Worm (Caenorhabditis elegans) whole organism, L2 larva: ENCODE measurements around the gene unc-85.
"Not testable (repeated sequence)": the region's sequence is repeated elsewhere in the genome, so short reads cannot be mapped to it uniquely, and the experiment has no call there.

Experiments used
- C34F6.9 ChIP-seq: fragments of 150-350 bp; optimal IDR thresholded peaks from 2 replicates; lab custom pipeline; 2014; ENCODE audit warnings: missing biosample characterization, missing genetic modification characterization
- F13H6.1 ChIP-seq: sonication (generic microtip); optimal IDR thresholded peaks from 2 replicates; lab custom pipeline; 2016; ENCODE audit warnings: missing genetic modification characterization, missing compliant biosample characterization
- Y55F3AM.14 ChIP-seq: fragments of 200-800 bp; sonication (Bioruptor generic); optimal IDR thresholded peaks from 2 replicates; lab custom pipeline; 2018; ENCODE audit warnings: mild to moderate bottlenecking, missing genetic modification characterization, missing compliant biosample characterization
- alr-1 ChIP-seq: fragments of 150-350 bp; optimal IDR thresholded peaks from 2 replicates; lab custom pipeline; 2014; ENCODE audit warnings: missing biosample characterization, missing genetic modification characterization
- blmp-1 ChIP-seq: sonication (generic microtip); optimal IDR thresholded peaks from 2 replicates; lab custom pipeline; 2017; ENCODE audit warnings: missing genetic modification characterization, mild to moderate bottlenecking, missing compliant biosample characterization, antibody characterized with exemption, moderate library complexity; ENCODE audit not compliant: insufficient read depth
- ceh-16 ChIP-seq: fragments of 150-350 bp; optimal IDR thresholded peaks from 2 replicates; lab custom pipeline; 2014; ENCODE audit warnings: missing biosample characterization, missing genetic modification characterization
- crh-2 ChIP-seq: sonication (generic microtip); optimal IDR thresholded peaks from 2 replicates; lab custom pipeline; 2017; ENCODE audit warnings: missing biosample characterization, missing genetic modification characterization
- dmd-4 ChIP-seq: sonication (generic microtip); optimal IDR thresholded peaks from 2 replicates; lab custom pipeline; 2017; ENCODE audit warnings: missing biosample characterization, missing genetic modification characterization
- egl-27 ChIP-seq: sonication (generic microtip); optimal IDR thresholded peaks from 3 replicates; lab custom pipeline; 2017; ENCODE audit warnings: missing biosample characterization, missing genetic modification reagents, missing genetic modification characterization
- elt-3 ChIP-seq: sonication (generic microtip); optimal IDR thresholded peaks from 2 replicates; lab custom pipeline; 2017; ENCODE audit warnings: missing biosample characterization, missing genetic modification characterization
- fos-1 ChIP-seq: fragments of 150-350 bp; optimal IDR thresholded peaks from 2 replicates; lab custom pipeline; 2014; ENCODE audit warnings: missing biosample characterization, missing genetic modification characterization
- gmeb-1 ChIP-seq: fragments of 150-350 bp; optimal IDR thresholded peaks from 2 replicates; lab custom pipeline; 2014; ENCODE audit warnings: missing biosample characterization, missing genetic modification characterization
- lin-11 ChIP-seq: fragments of 150-350 bp; sonication (generic microtip); optimal IDR thresholded peaks from 2 replicates; lab custom pipeline; 2014; ENCODE audit warnings: missing biosample characterization, missing genetic modification characterization, inconsistent platforms, mixed read lengths
- lin-13 ChIP-seq: fragments of 150-350 bp; optimal IDR thresholded peaks from 2 replicates; lab custom pipeline; 2014; ENCODE audit warnings: missing biosample characterization, missing genetic modification reagents, missing genetic modification characterization
- lsy-2 ChIP-seq, 2 experiments: fragments of 150-350 bp in 1 of 2; sonication (generic microtip) in 1 of 2; optimal IDR thresholded peaks; 2 replicates each; lab custom pipeline; 2014 to 2017; ENCODE audit warnings: missing biosample characterization in 2 of 2, missing genetic modification characterization in 2 of 2
- mdl-1 ChIP-seq, 2 experiments: fragments of 150-350 bp in 1 of 2; sonication (generic microtip) in 1 of 2; optimal IDR thresholded peaks; 2 replicates each; lab custom pipeline; 2017; ENCODE audit warnings: missing biosample characterization in 2 of 2, missing genetic modification characterization in 2 of 2
- nhr-12 ChIP-seq: fragments of 150-350 bp; optimal IDR thresholded peaks from 2 replicates; lab custom pipeline; 2014; ENCODE audit warnings: missing biosample characterization, missing genetic modification characterization
- nhr-129 ChIP-seq: fragments of 150-350 bp; optimal IDR thresholded peaks from 2 replicates; lab custom pipeline; 2014; ENCODE audit warnings: missing biosample characterization, missing genetic modification characterization
- nhr-21 ChIP-seq: fragments of 150-350 bp; optimal IDR thresholded peaks from 2 replicates; lab custom pipeline; 2014; ENCODE audit warnings: missing biosample characterization, missing genetic modification characterization
- nhr-23 ChIP-seq: fragments of 150-350 bp; optimal IDR thresholded peaks from 2 replicates; lab custom pipeline; 2014; ENCODE audit warnings: missing biosample characterization, missing genetic modification reagents, missing genetic modification characterization
- nhr-25 ChIP-seq: fragments of 150-350 bp; sonication (generic microtip); optimal IDR thresholded peaks from 3 replicates; lab custom pipeline; 2014; ENCODE audit warnings: missing biosample characterization, missing genetic modification characterization
- nhr-6 ChIP-seq: fragments of 150-350 bp; optimal IDR thresholded peaks from 2 replicates; lab custom pipeline; 2014; ENCODE audit warnings: missing biosample characterization, missing genetic modification characterization
- peb-1 ChIP-seq: fragments of 150-350 bp; optimal IDR thresholded peaks from 2 replicates; lab custom pipeline; 2014; ENCODE audit warnings: missing biosample characterization, missing genetic modification characterization
- sem-4 ChIP-seq: fragments of 150-350 bp; optimal IDR thresholded peaks from 2 replicates; lab custom pipeline; 2014; ENCODE audit warnings: missing biosample characterization, missing genetic modification reagents, missing genetic modification characterization
- skn-1 ChIP-seq: sonication (generic microtip); optimal IDR thresholded peaks from 2 replicates; lab custom pipeline; 2017; ENCODE audit warnings: missing biosample characterization, missing genetic modification characterization
- sma-3 ChIP-seq: sonication (generic microtip); optimal IDR thresholded peaks from 2 replicates; lab custom pipeline; 2016; ENCODE audit warnings: missing genetic modification reagents, missing genetic modification characterization, missing compliant biosample characterization
- sma-9 ChIP-seq, 2 experiments: fragments of 150-350 bp in 1 of 2; sonication (generic microtip) in 1 of 2; optimal IDR thresholded peaks; 2 replicates each; lab custom pipeline; 2014 to 2016; ENCODE audit warnings: missing genetic modification characterization in 2 of 2, mild to moderate bottlenecking in 1 of 2, missing biosample characterization in 1 of 2, missing compliant biosample characterization in 1 of 2, missing genetic modification reagents in 1 of 2, moderate library complexity in 1 of 2
- unc-55 ChIP-seq: fragments of 150-350 bp; sonication (generic microtip); optimal IDR thresholded peaks from 3 replicates; lab custom pipeline; 2014; ENCODE audit warnings: missing biosample characterization, missing genetic modification reagents, missing genetic modification characterization
- unc-62 ChIP-seq: fragments of 150-350 bp; optimal IDR thresholded peaks from 2 replicates; lab custom pipeline; 2014; ENCODE audit warnings: missing biosample characterization, missing genetic modification reagents, missing genetic modification characterization
- zag-1 ChIP-seq: fragments of 150-350 bp; optimal IDR thresholded peaks from 2 replicates; lab custom pipeline; 2014; ENCODE audit warnings: missing biosample characterization, missing genetic modification characterization
- ztf-1 ChIP-seq: fragments of 200-800 bp; sonication (Bioruptor generic); conservative IDR thresholded peaks from 2 replicates; pipeline ENCODE4 v1.3.6; 2022; ENCODE audit warnings: missing genetic modification characterization, missing compliant biosample characterization
- ztf-4 ChIP-seq: fragments of 150-350 bp; optimal IDR thresholded peaks from 2 replicates; lab custom pipeline; 2014; ENCODE audit warnings: missing biosample characterization, missing genetic modification characterization

unc-85 gene

DNA sequence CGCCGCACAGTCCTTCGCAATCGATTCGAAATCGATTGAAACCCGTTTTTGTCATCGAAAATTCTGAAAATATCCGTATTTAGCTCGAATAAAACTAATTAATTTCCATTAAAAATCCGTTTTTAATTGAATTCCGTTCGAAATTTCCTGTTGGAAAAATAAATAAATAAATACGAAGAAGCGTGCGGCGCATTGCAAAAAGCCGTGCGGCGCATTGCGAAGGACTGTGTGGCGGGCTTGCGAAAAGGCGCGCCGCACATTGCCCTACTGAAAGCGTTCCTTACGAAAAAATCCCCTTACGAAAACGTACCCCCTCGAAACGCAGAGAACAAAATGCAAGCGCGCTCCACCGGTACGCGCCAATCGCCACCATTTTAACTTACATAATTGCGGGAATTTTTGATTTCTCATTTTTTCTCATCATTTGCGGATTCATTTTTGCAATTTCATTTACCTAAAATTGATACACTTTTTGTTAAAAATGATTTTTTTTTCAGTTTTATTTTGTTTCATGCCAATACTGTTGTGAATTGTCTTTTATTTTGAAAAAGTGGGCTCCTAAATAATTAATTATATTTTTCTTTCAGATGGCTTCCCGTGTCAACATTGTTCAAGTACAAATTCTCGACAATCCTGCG, at the start of gene unc-85:
Gene unc-85, plus strand, starts transcription at position 588 of the 638 bp plus-strand sequence.
- peak; percentile 17 for TF ChIP-seq nhr-21
- peak; percentile 22 for TF ChIP-seq nhr-6 (tag; lab: Kevin White, UChicago)
- peak; percentile 80 for TF ChIP-seq F13H6.1 (tag; lab: Kevin White, UChicago)
- TF ChIP-seq nhr-25 (tag; lab: Kevin White, UChicago) = peak; percentile 69
- TF ChIP-seq sma-3 (GFP tag; lab: Kevin White, UChicago) = peak; percentile 78
- peak; percentile 65 for TF ChIP-seq lin-13
- peak; percentile 73 for TF ChIP-seq crh-2
- TF ChIP-seq unc-55 (GFP tag; lab: Kevin White, UChicago) = peak; percentile 69
- peak; percentile 66 to 89 for TF ChIP-seq lsy-2 (tag; optimal IDR thresholded peaks at IDR 0.05; lab: Kevin White, UChicago)
- TF ChIP-seq C34F6.9 (tag; lab: Kevin White, UChicago) = peak; percentile 62
- TF ChIP-seq mdl-1 (tag; optimal IDR thresholded peaks at IDR 0.05; lab: Kevin White, UChicago) = peak in 1 of 2 experiments; percentile 44
- peak; percentile 71 for TF ChIP-seq nhr-129 (tag; lab: Kevin White, UChicago)
- TF ChIP-seq sma-9 (GFP tag; optimal IDR thresholded peaks at IDR 0.05; lab: Kevin White, UChicago) = peak; percentile 22
- TF ChIP-seq sma-9 (tag; optimal IDR thresholded peaks at IDR 0.05; lab: Kevin White, UChicago) = not testable (repeated sequence)
- peak; percentile 58 for TF ChIP-seq gmeb-1 (tag; lab: Kevin White, UChicago)
- peak; percentile 23 for TF ChIP-seq lin-11 (tag; lab: Kevin White, UChicago)
- TF ChIP-seq, all 48 proteins: peak for 15; not testable (repeated sequence) for 33

DNA sequence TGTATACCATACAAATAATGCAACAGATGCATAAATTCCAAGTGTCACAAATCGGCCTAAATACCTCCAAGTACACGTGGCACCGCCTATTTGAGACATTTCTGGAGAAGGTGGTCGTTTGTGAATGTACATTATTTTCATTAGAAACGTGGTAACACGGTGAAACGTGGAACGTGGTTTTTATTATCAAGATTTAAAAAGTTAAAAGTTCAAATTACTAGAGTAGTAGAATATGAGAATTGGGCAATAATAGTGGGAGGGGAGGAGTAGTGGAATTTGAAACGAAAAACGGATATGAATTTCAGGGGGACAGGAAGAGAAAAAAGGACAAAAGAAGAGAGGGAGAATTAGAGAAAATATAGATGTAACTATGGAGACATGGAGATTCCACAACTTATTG, 46.0 kb upstream of the unc-85 start, which contains the start of gene fut-6:
Gene fut-6, minus strand, starts transcription at position 101 of the 400 bp plus-strand sequence.
- TF ChIP-seq nhr-23 (tag; lab: Kevin White, UChicago) (no peak), blmp-1 (tag; lab: Kevin White, UChicago) (no peak), alr-1 (tag; lab: Kevin White, UChicago) (no peak), skn-1 (tag; lab: Kevin White, UChicago) (no peak), fos-1 (tag; lab: Kevin White, UChicago) (no peak), zag-1 (tag; lab: Kevin White, UChicago) (no peak), nhr-25 (tag; lab: Kevin White, UChicago) (no peak), elt-3 (tag; lab: Kevin White, UChicago) (no peak), C34F6.9 (tag; lab: Kevin White, UChicago) (no peak), nhr-21 (no peak), unc-62 (GFP tag; lab: Kevin White, UChicago) (no peak), nhr-6 (tag; lab: Kevin White, UChicago) (no peak), lsy-2 (tag; optimal IDR thresholded peaks at IDR 0.05; lab: Kevin White, UChicago) (no peak), peb-1 (tag; lab: Kevin White, UChicago) (no peak), gmeb-1 (tag; lab: Kevin White, UChicago) (no peak), ztf-4 (tag; lab: Kevin White, UChicago) (no peak), Y55F3AM.14 (GFP tag; lab: Kevin White, UChicago) (no peak), dmd-4 (no peak), sem-4 (tag; lab: Kevin White, UChicago) (no peak), crh-2 (no peak)

DNA sequence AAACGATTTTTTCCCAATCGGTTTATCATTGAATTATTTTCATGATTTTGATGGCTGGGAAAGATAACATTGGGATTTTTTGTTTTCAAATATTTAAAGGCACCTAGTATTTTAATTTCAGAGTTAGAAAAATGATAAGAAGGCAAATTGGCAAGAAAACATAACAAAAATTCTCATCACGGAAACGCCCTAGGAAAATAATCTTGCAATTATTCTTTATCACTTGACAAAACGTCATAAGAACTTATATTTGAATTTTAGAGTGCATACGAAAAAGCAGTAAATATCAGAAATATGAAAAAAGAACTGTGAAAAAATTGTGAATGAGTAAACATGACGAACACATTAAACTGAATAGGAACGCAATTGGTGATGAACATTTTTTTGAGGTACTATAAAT, 44.5 kb upstream of the unc-85 start:
- TF ChIP-seq dmd-4 (no peak), fos-1 (tag; lab: Kevin White, UChicago) (peak; percentile 49)

DNA sequence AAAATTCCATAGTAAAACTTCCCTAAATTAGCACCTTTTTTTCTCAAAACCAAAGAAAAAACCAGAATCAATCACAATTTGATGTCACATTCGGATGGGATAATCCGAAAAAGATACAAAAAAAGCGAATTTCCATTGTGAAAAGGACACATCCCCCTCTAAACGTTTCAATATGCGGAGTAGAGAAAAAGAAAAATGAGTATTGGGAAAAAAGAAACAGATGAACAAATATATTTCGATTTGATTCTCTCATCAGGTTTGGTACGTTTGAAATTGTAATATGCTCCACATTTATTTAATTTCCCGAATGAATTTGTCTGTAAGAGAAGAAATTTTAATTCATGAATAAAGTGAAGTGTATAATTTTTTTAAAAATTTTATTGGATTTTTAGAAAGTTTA, 43.6 kb upstream of the unc-85 start:
- TF ChIP-seq F13H6.1 (tag; lab: Kevin White, UChicago) = no peak
- no peak for TF ChIP-seq nhr-25 (tag; lab: Kevin White, UChicago)
- no peak for TF ChIP-seq elt-3 (tag; lab: Kevin White, UChicago)
- TF ChIP-seq ceh-16 = no peak
- no peak for TF ChIP-seq unc-62 (GFP tag; lab: Kevin White, UChicago)
- TF ChIP-seq mdl-1 (tag; optimal IDR thresholded peaks at IDR 0.05; lab: Kevin White, UChicago) = no peak
- TF ChIP-seq egl-27 (tag; lab: Kevin White, UChicago) = no peak
- no peak for TF ChIP-seq nhr-12 (tag; lab: Kevin White, UChicago)
- no peak for TF ChIP-seq ztf-1
- TF ChIP-seq blmp-1 (tag; lab: Kevin White, UChicago) = no peak
- no peak for TF ChIP-seq alr-1 (tag; lab: Kevin White, UChicago)
- TF ChIP-seq sem-4 (tag; lab: Kevin White, UChicago) = no peak
